Fruit fly (Drosophila melanogaster) whole organism, embryonic: ENCODE data around the gene CG43255.

Experiments
- Bteb2 ChIP-seq: fragments of 200-800 bp; sonication (Bioruptor generic); optimal IDR thresholded peaks from 2 replicates; lab custom pipeline; 2016; ENCODE audit warnings: missing biosample characterization, missing genetic modification characterization
- CG10431 ChIP-seq: fragments of 200-800 bp; sonication (Bioruptor generic); optimal IDR thresholded peaks from 3 replicates; lab custom pipeline; 2018; ENCODE audit warnings: missing biosample characterization, mild to moderate bottlenecking, missing genetic modification characterization
- CG10543 ChIP-seq: fragments of 200-800 bp; sonication (Bioruptor generic); optimal IDR thresholded peaks from 3 replicates; lab custom pipeline; 2017; ENCODE audit warnings: missing biosample characterization, mild to moderate bottlenecking, missing genetic modification characterization, moderate library complexity
- CG10959 ChIP-seq: fragments of 200-800 bp; sonication (Bioruptor generic); IDR thresholded peaks from 2 replicates; pipeline ENCODE4 v1.3.6; 2022; ENCODE audit warnings: missing biosample characterization, missing genetic modification characterization
- CG10979 ChIP-seq: fragments of 200-800 bp; sonication (Bioruptor generic); optimal IDR thresholded peaks from 2 replicates; lab custom pipeline; 2018; ENCODE audit warnings: missing biosample characterization, mild to moderate bottlenecking, missing genetic modification characterization, moderate library complexity
- CG11247 ChIP-seq: fragments of 200-800 bp; sonication (Bioruptor generic); IDR thresholded peaks from 2 replicates; pipeline ENCODE4 v1.3.6; 2022; ENCODE audit warnings: missing biosample characterization, missing genetic modification characterization
- CG11504 ChIP-seq: fragments of 200-800 bp; sonication (Bioruptor generic); optimal IDR thresholded peaks from 3 replicates; lab custom pipeline; 2019; ENCODE audit warnings: missing biosample characterization, mild to moderate bottlenecking, missing genetic modification characterization, moderate library complexity
- CG12219 ChIP-seq: fragments of 200-800 bp; sonication (Bioruptor generic); optimal IDR thresholded peaks from 3 replicates; lab custom pipeline; 2018; ENCODE audit warnings: missing biosample characterization, mild to moderate bottlenecking, missing genetic modification characterization
- CG12391 ChIP-seq: fragments of 200-800 bp; sonication (Bioruptor generic); optimal IDR thresholded peaks from 3 replicates; lab custom pipeline; 2018; ENCODE audit warnings: missing biosample characterization, mild to moderate bottlenecking, missing genetic modification characterization, moderate library complexity
- CG17385 ChIP-seq: fragments of 200-800 bp; sonication (Bioruptor generic); optimal IDR thresholded peaks from 3 replicates; lab custom pipeline; 2018; ENCODE audit warnings: missing biosample characterization, mild to moderate bottlenecking, missing genetic modification characterization
- CG18262 ChIP-seq: fragments of 200-800 bp; optimal IDR thresholded peaks from 3 replicates; lab custom pipeline; 2019; ENCODE audit warnings: missing biosample characterization, mild to moderate bottlenecking, missing genetic modification characterization, moderate library complexity
- CG18599 ChIP-seq: fragments of 200-800 bp; sonication (Bioruptor generic); optimal IDR thresholded peaks from 3 replicates; lab custom pipeline; 2017; ENCODE audit warnings: missing biosample characterization, missing genetic modification characterization, mild to moderate bottlenecking, moderate library complexity, missing genetic modification reagents
- CG18764 ChIP-seq: fragments of 200-800 bp; sonication (Bioruptor generic); optimal IDR thresholded peaks from 3 replicates; lab custom pipeline; 2016; ENCODE audit warnings: missing biosample characterization, missing genetic modification characterization
- CG2120 ChIP-seq: fragments of 200-800 bp; sonication (Bioruptor generic); optimal IDR thresholded peaks from 3 replicates; lab custom pipeline; 2016; ENCODE audit warnings: missing biosample characterization, missing genetic modification characterization
- CG31388 ChIP-seq: fragments of 200-800 bp; sonication (Bioruptor generic); optimal IDR thresholded peaks from 2 replicates; lab custom pipeline; 2016; ENCODE audit warnings: missing biosample characterization, missing genetic modification characterization
- CG42726 ChIP-seq: fragments of 200-800 bp; sonication (Bioruptor generic); IDR thresholded peaks from 2 replicates; pipeline ENCODE4 v1.3.6; 2022; ENCODE audit warnings: missing biosample characterization, missing genetic modification characterization; ENCODE audit not compliant: partially characterized antibody
- CG4617 ChIP-seq: fragments of 200-800 bp; sonication (Bioruptor generic); optimal IDR thresholded peaks from 3 replicates; lab custom pipeline; 2016; ENCODE audit warnings: missing biosample characterization, missing genetic modification characterization, borderline replicate concordance
- CG6175 ChIP-seq: fragments of 200-800 bp; sonication (Bioruptor generic); IDR thresholded peaks from 3 replicates; pipeline ENCODE4 v1.3.6; 2022; ENCODE audit warnings: missing biosample characterization, missing genetic modification characterization
- CG7963 ChIP-seq: fragments of 200-800 bp; sonication (Bioruptor generic); IDR thresholded peaks from 3 replicates; pipeline ENCODE4 v1.3.6; 2022; ENCODE audit warnings: missing biosample characterization, missing genetic modification characterization; ENCODE audit not compliant: partially characterized antibody
- CG8765 ChIP-seq: fragments of 200-800 bp; sonication (Bioruptor generic); IDR thresholded peaks from 2 replicates; pipeline ENCODE4 v1.3.6; 2022; ENCODE audit warnings: missing biosample characterization, missing genetic modification characterization
- CG9876 ChIP-seq: fragments of 200-800 bp; sonication (Bioruptor generic); optimal IDR thresholded peaks from 2 replicates; lab custom pipeline; 2016; ENCODE audit warnings: missing biosample characterization, missing genetic modification characterization
- Camta ChIP-seq: fragments of 200-800 bp; sonication (Bioruptor generic); optimal IDR thresholded peaks from 2 replicates; lab custom pipeline; 2016; ENCODE audit warnings: missing biosample characterization, missing genetic modification characterization
- Dref ChIP-seq: fragments of 200-800 bp; sonication (Bioruptor generic); IDR thresholded peaks from 2 replicates; pipeline ENCODE4 v1.3.6; 2022; ENCODE audit warnings: missing biosample characterization, missing genetic modification characterization
- Drgx ChIP-seq: fragments of 200-800 bp; sonication (Bioruptor generic); IDR thresholded peaks from 2 replicates; pipeline ENCODE4 v1.3.6; 2022; ENCODE audit warnings: missing biosample characterization, missing genetic modification characterization
- ERR ChIP-seq: fragments of 200-800 bp; sonication (Bioruptor generic); optimal IDR thresholded peaks from 2 replicates; lab custom pipeline; 2016; ENCODE audit warnings: missing biosample characterization, missing genetic modification characterization
- H15 ChIP-seq: fragments of 200-800 bp; sonication (Bioruptor generic); IDR thresholded peaks from 3 replicates; pipeline ENCODE4 v1.3.6; 2022; ENCODE audit warnings: missing biosample characterization, missing genetic modification characterization
- HLH3B ChIP-seq: fragments of 200-800 bp; sonication (Bioruptor generic); IDR thresholded peaks from 2 replicates; pipeline ENCODE4 v1.3.6; 2022; ENCODE audit warnings: missing biosample characterization, missing genetic modification characterization
- Kr ChIP-seq: fragments of 200-800 bp; sonication (Bioruptor generic); optimal IDR thresholded peaks from 2 replicates; lab custom pipeline; 2017; ENCODE audit warnings: missing biosample characterization, mild to moderate bottlenecking, missing genetic modification characterization
- Myb ChIP-seq: fragments of 200-800 bp; sonication (Bioruptor generic); optimal IDR thresholded peaks from 2 replicates; lab custom pipeline; 2016; ENCODE audit warnings: missing biosample characterization, missing genetic modification characterization
- NC2β ChIP-seq: fragments of 200-800 bp; sonication (Bioruptor generic); optimal IDR thresholded peaks from 2 replicates; lab custom pipeline; 2016; ENCODE audit warnings: missing biosample characterization, missing genetic modification characterization
- Scr ChIP-seq: fragments of 200-800 bp; sonication (Bioruptor generic); IDR thresholded peaks from 2 replicates; pipeline ENCODE4 v1.3.6; 2022; ENCODE audit warnings: missing biosample characterization, missing genetic modification characterization; ENCODE audit not compliant: partially characterized antibody
- Tbp ChIP-seq: fragments of >200 bp; optimal IDR thresholded peaks from 2 replicates; lab custom pipeline; 2018; ENCODE audit warnings: missing biosample characterization, missing genetic modification characterization
- esg ChIP-seq: fragments of 200-800 bp; sonication (Bioruptor generic); conservative IDR thresholded peaks from 2 replicates; pipeline ENCODE4 v1.3.6; 2022; ENCODE audit warnings: missing biosample characterization, missing genetic modification characterization
- eve ChIP-seq, 2 experiments: fragments of >200 bp; optimal IDR thresholded peaks; 2 replicates each; lab custom pipeline; 2017; ENCODE audit warnings: missing biosample characterization in 2 of 2, missing genetic modification characterization in 2 of 2
- fd102C ChIP-seq: fragments of 200-800 bp; sonication (Bioruptor generic); optimal IDR thresholded peaks from 2 replicates; lab custom pipeline; 2018; ENCODE audit warnings: missing biosample characterization, mild to moderate bottlenecking, missing genetic modification characterization, moderate library complexity
- fu2 ChIP-seq: fragments of 200-800 bp; sonication (Bioruptor generic); optimal IDR thresholded peaks from 2 replicates; lab custom pipeline; 2016; ENCODE audit warnings: missing biosample characterization, missing genetic modification characterization
- hkb ChIP-seq, 2 experiments: fragments of 200-800 bp in 1 of 2; fragments of >200 bp in 1 of 2; sonication (Bioruptor generic) in 1 of 2; IDR thresholded peaks in 1 of 2; optimal IDR thresholded peaks in 1 of 2; 2 replicates each; pipeline versions ENCODE4 v1.3.6 to Lab custom; 2017 to 2022; ENCODE audit warnings: missing biosample characterization in 1 of 2, missing genetic modification characterization in 1 of 2
- ken ChIP-seq: fragments of 200-800 bp; sonication (Bioruptor generic); IDR thresholded peaks from 3 replicates; pipeline ENCODE4 v1.3.6; 2022; ENCODE audit warnings: missing biosample characterization, missing genetic modification characterization
- lov ChIP-seq, 2 experiments: fragments of 200-800 bp in 1 of 2; fragments of >200 bp in 1 of 2; sonication (Bioruptor generic) in 1 of 2; IDR thresholded peaks in 1 of 2; optimal IDR thresholded peaks in 1 of 2; 2 replicates in 1 of 2; 3 replicates in 1 of 2; pipeline versions ENCODE4 v1.3.6 to Lab custom; 2017 to 2022; ENCODE audit warnings: missing biosample characterization in 1 of 2, missing genetic modification characterization in 1 of 2
- nerfin-2 ChIP-seq: fragments of 200-800 bp; sonication (Bioruptor generic); IDR thresholded peaks from 2 replicates; pipeline ENCODE4 v1.3.6; 2022; ENCODE audit warnings: missing biosample characterization, missing genetic modification characterization; ENCODE audit not compliant: partially characterized antibody
- nom ChIP-seq: fragments of 200-800 bp; sonication (Bioruptor generic); optimal IDR thresholded peaks from 2 replicates; lab custom pipeline; 2017; ENCODE audit warnings: missing biosample characterization, missing genetic modification characterization, mild to moderate bottlenecking, moderate library complexity, missing genetic modification reagents
- peb ChIP-seq: fragments of 200-800 bp; sonication (Bioruptor generic); IDR thresholded peaks from 2 replicates; pipeline ENCODE4 v1.3.6; 2022; ENCODE audit warnings: missing biosample characterization, missing genetic modification characterization
- row ChIP-seq: fragments of 200-800 bp; sonication (Bioruptor generic); IDR thresholded peaks from 3 replicates; pipeline ENCODE4 v1.3.6; 2022; ENCODE audit warnings: missing biosample characterization, missing genetic modification characterization
- scrt ChIP-seq: fragments of 200-800 bp; sonication (Bioruptor generic); optimal IDR thresholded peaks from 2 replicates; lab custom pipeline; 2018; ENCODE audit warnings: missing biosample characterization, mild to moderate bottlenecking, missing genetic modification characterization, moderate library complexity
- sens-2 ChIP-seq: fragments of 200-800 bp; sonication (Bioruptor generic); IDR thresholded peaks from 2 replicates; pipeline ENCODE4 v1.3.6; 2022; ENCODE audit warnings: missing biosample characterization, missing genetic modification characterization
- so ChIP-seq: fragments of 200-800 bp; sonication (Bioruptor generic); IDR thresholded peaks from 3 replicates; pipeline ENCODE4 v1.3.6; 2022; ENCODE audit warnings: missing biosample characterization, missing genetic modification characterization
- trh ChIP-seq: fragments of 200-800 bp; sonication (Bioruptor generic); optimal IDR thresholded peaks from 2 replicates; lab custom pipeline; 2016; ENCODE audit warnings: missing biosample characterization, missing genetic modification characterization
- unpg ChIP-seq: fragments of 200-800 bp; sonication (Bioruptor generic); optimal IDR thresholded peaks from 3 replicates; lab custom pipeline; 2018; ENCODE audit warnings: missing biosample characterization, mild to moderate bottlenecking, missing genetic modification characterization, moderate library complexity
- wdn ChIP-seq: fragments of 200-800 bp; sonication (Bioruptor generic); IDR thresholded peaks from 2 replicates; pipeline ENCODE4 v1.3.6; 2022; ENCODE audit warnings: missing biosample characterization, missing genetic modification characterization

CG43255 gene

DNA sequence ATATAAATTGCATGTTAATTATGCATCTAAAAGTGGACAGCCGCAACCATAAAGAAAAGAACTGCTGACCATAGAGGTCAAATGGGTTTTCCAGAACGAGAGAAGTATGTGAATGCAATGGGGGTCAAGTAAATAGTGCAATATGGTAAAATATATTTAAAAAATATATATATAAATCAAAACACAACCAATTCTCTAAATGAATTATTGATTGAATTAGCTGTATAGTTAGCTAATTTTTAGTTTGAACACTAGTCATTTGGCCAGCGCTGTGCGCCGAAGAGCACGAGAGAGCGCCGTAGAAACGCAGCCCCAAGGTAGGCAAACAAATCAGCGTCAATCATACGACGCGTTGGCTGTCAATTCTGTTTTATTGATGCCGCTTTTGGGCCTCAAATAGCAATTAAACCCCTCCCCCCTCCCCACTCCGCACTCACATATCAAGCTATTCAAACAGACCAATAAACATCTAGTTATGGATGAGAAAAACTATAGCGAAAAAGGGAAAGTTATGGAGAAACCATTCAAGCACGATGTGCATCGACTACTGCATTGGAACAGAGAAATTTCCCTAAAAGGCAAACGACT, 44.7 kb upstream of the CG43255 start (continued):
- TF ChIP-seq ERR (GFP tag; lab: Kevin White, UChicago): no peak
- TF ChIP-seq row (GFP tag; lab: Robert Waterston, UW): peak; percentile 90
- TF ChIP-seq sens-2 (GFP tag; lab: Robert Waterston, UW): 0 out of 2 replicates have a peak, but pooled peaks have one; percentile 67
- TF ChIP-seq hkb (optimal IDR thresholded peaks at IDR 0.05; lab: Kevin White, UChicago): no peak
- peak; percentile 95 for TF ChIP-seq hkb (GFP tag; IDR thresholded peaks at IDR 0.05; lab: Robert Waterston, UW)
- TF ChIP-seq CG18599: peak; percentile 82
- TF ChIP-seq CG31388: no peak
- no peak for TF ChIP-seq Bteb2
- TF ChIP-seq NC2β (GFP tag; lab: Kevin White, UChicago): no peak
- TF ChIP-seq Scr: no peak
- peak; percentile 81 for TF ChIP-seq Drgx (GFP tag; lab: Robert Waterston, UW)
- no peak for TF ChIP-seq nom (GFP tag; lab: Kevin White, UChicago)
- peak; percentile 77 for TF ChIP-seq wdn (GFP tag; lab: Robert Waterston, UW)
- TF ChIP-seq CG18262 (tag; lab: Kevin White, UChicago): peak; percentile 87
- no peak for TF ChIP-seq Tbp (GFP tag; lab: Kevin White, UChicago)
- peak; percentile 62 for TF ChIP-seq CG2120 (GFP tag; lab: Kevin White, UChicago)
- TF ChIP-seq CG12219: peak; percentile 75
- TF ChIP-seq CG11504: peak; percentile 89
- TF ChIP-seq scrt (GFP tag; lab: Kevin White, UChicago): peak; percentile 74
- peak; percentile 87 for TF ChIP-seq esg (GFP tag; lab: Robert Waterston, UW)
- no peak for TF ChIP-seq lov (optimal IDR thresholded peaks at IDR 0.05; lab: Kevin White, UChicago)
- peak; percentile 49; the same call in 1 of the 3 replicates for TF ChIP-seq lov (GFP tag; IDR thresholded peaks at IDR 0.05; lab: Robert Waterston, UW)
- TF ChIP-seq H15: peak; percentile 82
- no peak for TF ChIP-seq CG42726 (GFP tag; lab: Robert Waterston, UW)
- peak; percentile 88 for TF ChIP-seq ken
- peak; percentile 30 for TF ChIP-seq CG10431 (GFP tag; lab: Kevin White, UChicago)
- TF ChIP-seq CG10979 (tag; lab: Kevin White, UChicago): peak; percentile 87
- no peak for TF ChIP-seq CG9876 (GFP tag; lab: Kevin White, UChicago)
- peak; percentile 19 for TF ChIP-seq CG10543
- TF ChIP-seq CG6175 (GFP tag; lab: Robert Waterston, UW): peak; percentile 75; the same call in 2 of the 3 replicates
- TF ChIP-seq Dref: no peak
- peak; percentile 86 for TF ChIP-seq CG11247 (GFP tag; lab: Robert Waterston, UW)
- TF ChIP-seq CG7963 (GFP tag; lab: Robert Waterston, UW): no peak
- no peak for TF ChIP-seq fu2 (GFP tag; lab: Kevin White, UChicago)
- peak; percentile 82 for TF ChIP-seq CG17385
- peak; percentile 84 for TF ChIP-seq HLH3B
- TF ChIP-seq CG12391: peak; percentile 87
- TF ChIP-seq CG18764 (GFP tag; lab: Kevin White, UChicago): peak; percentile 40
- TF ChIP-seq trh (GFP tag; lab: Kevin White, UChicago): no peak
- no peak for TF ChIP-seq Kr (GFP tag; lab: Kevin White, UChicago)
- no peak for TF ChIP-seq nerfin-2 (GFP tag; lab: Robert Waterston, UW)
- no peak for TF ChIP-seq CG8765 (GFP tag; lab: Robert Waterston, UW)
- no peak for TF ChIP-seq Myb (GFP tag; lab: Kevin White, UChicago)
- TF ChIP-seq CG4617 (GFP tag; lab: Kevin White, UChicago): no peak
- peak; percentile 84 for TF ChIP-seq CG10959
- no peak for TF ChIP-seq fd102C (GFP tag; lab: Kevin White, UChicago)
- TF ChIP-seq Camta (GFP tag; lab: Kevin White, UChicago): no peak
- peak; percentile 88 for TF ChIP-seq unpg (GFP tag; lab: Kevin White, UChicago)
- TF ChIP-seq eve (GFP tag; optimal IDR thresholded peaks at IDR 0.05; lab: Kevin White, UChicago): no peak
- TF ChIP-seq so: peak; percentile 94
- TF ChIP-seq peb: peak; percentile 73; the same call in 1 of the 2 replicates
